Worm (Caenorhabditis elegans) whole organism, L2 larva: Measurements from ENCODE around the gene F52C12.6.

Experiments used
- C34F6.9 ChIP-seq: fragments of 150-350 bp; optimal IDR thresholded peaks from 2 replicates; lab custom pipeline; 2014; ENCODE audit warnings: missing biosample characterization, missing genetic modification characterization
- F13H6.1 ChIP-seq: sonication (generic microtip); optimal IDR thresholded peaks from 2 replicates; lab custom pipeline; 2016; ENCODE audit warnings: missing genetic modification characterization, missing compliant biosample characterization
- R02D3.7 ChIP-seq: fragments of 150-350 bp; optimal IDR thresholded peaks from 2 replicates; lab custom pipeline; 2014; ENCODE audit warnings: missing biosample characterization, missing genetic modification characterization
- Y55F3AM.14 ChIP-seq: fragments of 200-800 bp; sonication (Bioruptor generic); optimal IDR thresholded peaks from 2 replicates; lab custom pipeline; 2018; ENCODE audit warnings: mild to moderate bottlenecking, missing genetic modification characterization, missing compliant biosample characterization
- ZK546.5 ChIP-seq: sonication (generic microtip); optimal IDR thresholded peaks from 2 replicates; lab custom pipeline; 2017; ENCODE audit warnings: missing biosample characterization, missing genetic modification characterization
- aly-2 ChIP-seq: fragments of 150-350 bp; optimal IDR thresholded peaks from 2 replicates; lab custom pipeline; 2014; ENCODE audit warnings: missing biosample characterization, missing genetic modification characterization
- ceh-16 ChIP-seq: fragments of 150-350 bp; optimal IDR thresholded peaks from 2 replicates; lab custom pipeline; 2014; ENCODE audit warnings: missing biosample characterization, missing genetic modification characterization
- ceh-82 ChIP-seq: fragments of 150-350 bp; optimal IDR thresholded peaks from 2 replicates; lab custom pipeline; 2014; ENCODE audit warnings: missing biosample characterization, missing genetic modification characterization
- crh-2 ChIP-seq: sonication (generic microtip); optimal IDR thresholded peaks from 2 replicates; lab custom pipeline; 2017; ENCODE audit warnings: missing biosample characterization, missing genetic modification characterization
- dmd-4 ChIP-seq: sonication (generic microtip); optimal IDR thresholded peaks from 2 replicates; lab custom pipeline; 2017; ENCODE audit warnings: missing biosample characterization, missing genetic modification characterization
- egl-27 ChIP-seq: sonication (generic microtip); optimal IDR thresholded peaks from 3 replicates; lab custom pipeline; 2017; ENCODE audit warnings: missing biosample characterization, missing genetic modification reagents, missing genetic modification characterization
- elt-1 ChIP-seq: fragments of 150-350 bp; optimal IDR thresholded peaks from 2 replicates; lab custom pipeline; 2014; ENCODE audit warnings: missing biosample characterization, missing genetic modification characterization
- elt-3 ChIP-seq: sonication (generic microtip); optimal IDR thresholded peaks from 2 replicates; lab custom pipeline; 2017; ENCODE audit warnings: missing biosample characterization, missing genetic modification characterization
- fos-1 ChIP-seq: fragments of 150-350 bp; optimal IDR thresholded peaks from 2 replicates; lab custom pipeline; 2014; ENCODE audit warnings: missing biosample characterization, missing genetic modification characterization
- gmeb-1 ChIP-seq: fragments of 150-350 bp; optimal IDR thresholded peaks from 2 replicates; lab custom pipeline; 2014; ENCODE audit warnings: missing biosample characterization, missing genetic modification characterization
- lin-13 ChIP-seq: fragments of 150-350 bp; optimal IDR thresholded peaks from 2 replicates; lab custom pipeline; 2014; ENCODE audit warnings: missing biosample characterization, missing genetic modification reagents, missing genetic modification characterization
- lin-39 ChIP-seq: fragments of 150-350 bp; optimal IDR thresholded peaks from 2 replicates; lab custom pipeline; 2014; ENCODE audit warnings: missing biosample characterization, missing genetic modification reagents, missing genetic modification characterization
- lsy-2 ChIP-seq, 2 experiments: fragments of 150-350 bp in 1 of 2; sonication (generic microtip) in 1 of 2; optimal IDR thresholded peaks; 2 replicates each; lab custom pipeline; 2014 to 2017; ENCODE audit warnings: missing biosample characterization in 2 of 2, missing genetic modification characterization in 2 of 2
- mab-5 ChIP-seq: fragments of 150-350 bp; optimal IDR thresholded peaks from 2 replicates; lab custom pipeline; 2014; ENCODE audit warnings: missing biosample characterization, missing genetic modification characterization
- mbf-1 ChIP-seq: sonication (generic microtip); optimal IDR thresholded peaks from 2 replicates; lab custom pipeline; 2017; ENCODE audit warnings: missing biosample characterization, missing genetic modification characterization
- mdl-1 ChIP-seq, 2 experiments: fragments of 150-350 bp in 1 of 2; sonication (generic microtip) in 1 of 2; optimal IDR thresholded peaks; 2 replicates each; lab custom pipeline; 2017; ENCODE audit warnings: missing biosample characterization in 2 of 2, missing genetic modification characterization in 2 of 2
- nhr-10 ChIP-seq: sonication (generic microtip); optimal IDR thresholded peaks from 2 replicates; lab custom pipeline; 2017; ENCODE audit warnings: missing biosample characterization, missing genetic modification characterization
- nhr-129 ChIP-seq: fragments of 150-350 bp; optimal IDR thresholded peaks from 2 replicates; lab custom pipeline; 2014; ENCODE audit warnings: missing biosample characterization, missing genetic modification characterization
- nhr-21 ChIP-seq: fragments of 150-350 bp; optimal IDR thresholded peaks from 2 replicates; lab custom pipeline; 2014; ENCODE audit warnings: missing biosample characterization, missing genetic modification characterization
- nhr-23 ChIP-seq: fragments of 150-350 bp; optimal IDR thresholded peaks from 2 replicates; lab custom pipeline; 2014; ENCODE audit warnings: missing biosample characterization, missing genetic modification reagents, missing genetic modification characterization
- nhr-237 ChIP-seq: fragments of 150-350 bp; optimal IDR thresholded peaks from 2 replicates; lab custom pipeline; 2014; ENCODE audit warnings: missing biosample characterization, missing genetic modification characterization
- nhr-25 ChIP-seq: fragments of 150-350 bp; sonication (generic microtip); optimal IDR thresholded peaks from 3 replicates; lab custom pipeline; 2014; ENCODE audit warnings: missing biosample characterization, missing genetic modification characterization
- nhr-6 ChIP-seq: fragments of 150-350 bp; optimal IDR thresholded peaks from 2 replicates; lab custom pipeline; 2014; ENCODE audit warnings: missing biosample characterization, missing genetic modification characterization
- skn-1 ChIP-seq: sonication (generic microtip); optimal IDR thresholded peaks from 2 replicates; lab custom pipeline; 2017; ENCODE audit warnings: missing biosample characterization, missing genetic modification characterization
- sma-3 ChIP-seq: sonication (generic microtip); optimal IDR thresholded peaks from 2 replicates; lab custom pipeline; 2016; ENCODE audit warnings: missing genetic modification reagents, missing genetic modification characterization, missing compliant biosample characterization
- sma-9 ChIP-seq, 2 experiments: fragments of 150-350 bp in 1 of 2; sonication (generic microtip) in 1 of 2; optimal IDR thresholded peaks; 2 replicates each; lab custom pipeline; 2014 to 2016; ENCODE audit warnings: missing genetic modification characterization in 2 of 2, mild to moderate bottlenecking in 1 of 2, missing biosample characterization in 1 of 2, missing compliant biosample characterization in 1 of 2, missing genetic modification reagents in 1 of 2, moderate library complexity in 1 of 2
- snpc-4 ChIP-seq: fragments of 150-350 bp; optimal IDR thresholded peaks from 2 replicates; lab custom pipeline; 2014; ENCODE audit warnings: missing biosample characterization, missing genetic modification characterization
- unc-55 ChIP-seq: fragments of 150-350 bp; sonication (generic microtip); optimal IDR thresholded peaks from 3 replicates; lab custom pipeline; 2014; ENCODE audit warnings: missing biosample characterization, missing genetic modification reagents, missing genetic modification characterization
- unc-62 ChIP-seq: fragments of 150-350 bp; optimal IDR thresholded peaks from 2 replicates; lab custom pipeline; 2014; ENCODE audit warnings: missing biosample characterization, missing genetic modification reagents, missing genetic modification characterization
- ztf-11 ChIP-seq: sonication (generic microtip); optimal IDR thresholded peaks from 2 replicates; lab custom pipeline; 2017; ENCODE audit warnings: missing biosample characterization, missing genetic modification characterization
- ztf-4 ChIP-seq: fragments of 150-350 bp; optimal IDR thresholded peaks from 2 replicates; lab custom pipeline; 2014; ENCODE audit warnings: missing biosample characterization, missing genetic modification characterization

Gene F52C12.6

DNA sequence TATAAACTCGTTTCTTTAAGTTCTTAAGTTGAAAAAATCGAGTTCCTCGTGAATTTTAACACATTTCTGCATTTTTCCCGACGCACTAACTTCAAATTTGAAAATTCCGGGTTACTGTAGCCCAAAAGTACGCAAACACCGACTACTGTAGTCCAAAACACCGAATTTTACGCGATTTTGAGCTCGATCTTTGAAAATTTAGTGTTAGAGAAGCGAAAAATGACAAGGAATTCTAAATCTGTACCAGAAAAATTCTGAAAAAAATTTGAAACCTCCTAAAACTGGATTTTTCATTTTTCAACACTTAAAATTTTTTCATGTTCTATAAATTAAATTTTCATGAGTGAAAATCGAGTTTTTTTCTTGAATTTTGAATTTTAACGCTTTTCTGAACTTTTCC lies 11.3 kb upstream of the F52C12.6 start:
- TF ChIP-seq crh-2 (tag; lab: Kevin White, UChicago) = no peak
- TF ChIP-seq R02D3.7 (tag; lab: Kevin White, UChicago) = no peak
- no peak for TF ChIP-seq snpc-4 (tag; lab: Kevin White, UChicago)
- TF ChIP-seq egl-27 = no peak
- no peak for TF ChIP-seq nhr-21 (tag; lab: Kevin White, UChicago)
- TF ChIP-seq ztf-4 = no peak
- TF ChIP-seq fos-1 (tag; lab: Kevin White, UChicago) = no peak

DNA sequence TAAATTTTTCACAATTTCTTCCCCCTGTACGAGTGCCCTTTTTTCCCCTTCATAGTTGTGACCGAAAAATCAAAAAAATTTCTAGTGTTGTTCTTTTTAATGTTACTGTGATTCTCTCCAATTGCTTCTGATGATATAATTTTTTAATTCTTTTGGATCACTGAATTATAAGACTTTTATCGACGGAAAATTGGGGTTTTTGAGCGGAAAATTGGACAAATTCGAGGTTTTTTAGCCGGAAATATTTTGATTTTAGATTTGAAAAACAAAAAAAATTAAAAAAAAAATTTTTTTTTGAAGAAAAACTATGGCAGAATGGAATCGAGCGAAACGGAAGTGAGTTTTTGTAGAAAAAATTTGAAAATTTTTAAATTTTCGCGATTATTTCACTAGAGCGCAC lies 8.6 kb upstream of the F52C12.6 start, which contains the start of gene tsen-54:
Gene tsen-54, plus strand, starts transcription at position 301 of the 400 bp plus-strand sequence.
- TF ChIP-seq aly-2 (tag; lab: Kevin White, UChicago) = no peak
- TF ChIP-seq elt-1 (tag; lab: Kevin White, UChicago) = no peak
- no peak for TF ChIP-seq Y55F3AM.14
- no peak for TF ChIP-seq R02D3.7 (tag; lab: Kevin White, UChicago)
- TF ChIP-seq unc-55 (GFP tag; lab: Kevin White, UChicago) = no peak
- no peak for TF ChIP-seq unc-62 (GFP tag; lab: Kevin White, UChicago)
- no peak for TF ChIP-seq nhr-23 (tag; lab: Kevin White, UChicago)
- TF ChIP-seq elt-3 (tag; lab: Kevin White, UChicago) = no peak
- no peak for TF ChIP-seq nhr-10 (tag; lab: Kevin White, UChicago)
- TF ChIP-seq ceh-16 (tag; lab: Kevin White, UChicago) = no peak
- TF ChIP-seq nhr-21 (tag; lab: Kevin White, UChicago) = no peak
- TF ChIP-seq crh-2 (tag; lab: Kevin White, UChicago) = no peak
- no peak for TF ChIP-seq dmd-4 (tag; lab: Kevin White, UChicago)
- TF ChIP-seq ztf-11 (tag; lab: Kevin White, UChicago) = no peak
- TF ChIP-seq mab-5 (tag; lab: Kevin White, UChicago) = no peak
- no peak for TF ChIP-seq fos-1 (tag; lab: Kevin White, UChicago)
- TF ChIP-seq nhr-6 = no peak
- no peak for TF ChIP-seq ceh-82 (tag; lab: Kevin White, UChicago)
- no peak for TF ChIP-seq lin-39 (tag; lab: Kevin White, UChicago)

DNA sequence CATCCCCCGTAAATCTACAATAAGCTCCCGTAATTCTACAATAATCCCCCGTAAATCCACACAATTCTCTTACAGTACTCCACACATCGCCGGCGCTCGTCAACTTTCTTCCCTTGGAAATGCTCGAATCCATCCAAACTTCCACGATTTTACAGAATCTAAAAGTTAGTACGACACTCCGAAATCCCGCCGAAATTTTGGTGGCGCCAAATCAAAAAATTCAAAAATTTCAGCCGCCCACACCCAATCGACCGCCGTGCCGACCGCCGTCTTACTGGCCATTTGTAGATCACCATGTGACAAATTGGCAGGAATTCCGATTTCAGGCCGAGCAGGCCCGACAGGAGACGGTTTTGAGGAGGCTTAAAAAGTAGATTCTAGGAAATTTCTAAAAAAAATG lies 4.2 kb upstream of the F52C12.6 start:
- TF ChIP-seq lin-39 (tag; lab: Kevin White, UChicago) (no peak), mdl-1 (tag; optimal IDR thresholded peaks at IDR 0.05; lab: Kevin White, UChicago) (no peak), F13H6.1 (tag; lab: Kevin White, UChicago) (no peak)

DNA sequence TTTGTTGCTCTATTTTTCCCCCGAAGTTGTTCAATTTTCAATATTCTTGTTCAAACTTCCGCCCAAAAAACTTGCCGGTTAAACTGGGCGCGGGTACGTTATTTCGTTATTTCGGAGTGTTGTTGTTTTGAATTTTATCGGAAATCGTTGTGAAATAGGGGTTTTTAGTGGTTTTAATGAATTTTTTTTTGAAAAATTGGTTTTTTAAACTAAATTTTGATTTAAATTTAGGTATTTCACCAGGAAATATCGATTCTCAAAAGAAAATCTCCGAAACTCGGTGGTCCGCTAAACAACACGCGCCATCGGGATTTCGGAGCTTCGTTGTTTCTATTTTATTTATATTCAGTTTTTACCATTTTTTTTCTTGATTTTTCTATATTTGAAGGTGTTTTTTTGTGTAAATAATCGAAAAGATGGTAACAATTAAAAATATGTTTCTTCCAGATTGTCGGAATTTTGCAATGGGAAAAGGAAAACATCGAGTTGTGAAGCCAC lies 3.3 kb upstream of the F52C12.6 start, which contains the start of gene F52C12.2:
Gene F52C12.2, plus strand, starts transcription at position 448 of the 498 bp plus-strand sequence.
- TF ChIP-seq ZK546.5 (tag; lab: Kevin White, UChicago) = no peak
- peak; percentile 63 for TF ChIP-seq unc-55 (GFP tag; lab: Kevin White, UChicago)
- peak; percentile 62 for TF ChIP-seq crh-2 (tag; lab: Kevin White, UChicago)
- peak; percentile 43 to 77 for TF ChIP-seq lsy-2 (tag; optimal IDR thresholded peaks at IDR 0.05; lab: Kevin White, UChicago)
- peak; percentile 80 for TF ChIP-seq gmeb-1 (tag; lab: Kevin White, UChicago)
- peak; percentile 42 for TF ChIP-seq nhr-25
- TF ChIP-seq sma-9 (GFP tag; optimal IDR thresholded peaks at IDR 0.05; lab: Kevin White, UChicago) = no peak
- no peak for TF ChIP-seq sma-9 (tag; optimal IDR thresholded peaks at IDR 0.05; lab: Kevin White, UChicago)
- TF ChIP-seq mdl-1 (tag; optimal IDR thresholded peaks at IDR 0.05; lab: Kevin White, UChicago) = no peak
- no peak for TF ChIP-seq skn-1 (tag; lab: Kevin White, UChicago)
- TF ChIP-seq fos-1 (tag; lab: Kevin White, UChicago) = peak; percentile 0
- TF ChIP-seq F13H6.1 (tag; lab: Kevin White, UChicago) = peak; percentile 54
- TF ChIP-seq R02D3.7 (tag; lab: Kevin White, UChicago) = no peak
- no peak for TF ChIP-seq mbf-1
- TF ChIP-seq nhr-6 = no peak
- peak; percentile 17 for TF ChIP-seq C34F6.9 (tag; lab: Kevin White, UChicago)
- TF ChIP-seq lin-13 (GFP tag; lab: Kevin White, UChicago) = peak; percentile 37
- peak; percentile 56 for TF ChIP-seq sma-3 (GFP tag; lab: Kevin White, UChicago)
- peak; percentile 17 for TF ChIP-seq nhr-237 (tag; lab: Kevin White, UChicago)
- TF ChIP-seq nhr-10 (tag; lab: Kevin White, UChicago) = no peak
- TF ChIP-seq nhr-21 (tag; lab: Kevin White, UChicago) = no peak
- no peak for TF ChIP-seq unc-62 (GFP tag; lab: Kevin White, UChicago)
- peak; percentile 18 for TF ChIP-seq nhr-129 (tag; lab: Kevin White, UChicago)
